Fruit fly (Drosophila melanogaster) whole organism, prepupa: ENCODE data around the gene SLIRP1.

Experiments used
- Blimp-1 ChIP-seq: fragments of 200-800 bp; sonication (Bioruptor generic); optimal IDR thresholded peaks from 3 replicates; lab custom pipeline; 2017; ENCODE audit warnings: missing biosample characterization, missing genetic modification characterization, mild to moderate bottlenecking, moderate library complexity, missing genetic modification reagents
- CG10631 ChIP-seq: fragments of 200-800 bp; sonication (Bioruptor generic); optimal IDR thresholded peaks from 2 replicates; lab custom pipeline; 2016; ENCODE audit warnings: missing biosample characterization, missing genetic modification characterization
- CG10669 ChIP-seq: fragments of 200-800 bp; sonication (Bioruptor generic); optimal IDR thresholded peaks from 3 replicates; lab custom pipeline; 2018; ENCODE audit warnings: missing biosample characterization, mild to moderate bottlenecking, missing genetic modification characterization, moderate library complexity
- CG11294 ChIP-seq: fragments of 200-800 bp; sonication (Bioruptor generic); IDR thresholded peaks from 2 replicates; pipeline ENCODE4 v1.3.6; 2022; ENCODE audit warnings: missing biosample characterization, missing genetic modification characterization
- CG11762 ChIP-seq: fragments of 200-800 bp; sonication (Bioruptor generic); optimal IDR thresholded peaks from 3 replicates; lab custom pipeline; 2016; ENCODE audit warnings: missing biosample characterization, missing genetic modification characterization; ENCODE audit not compliant: insufficient read depth
- CG15336 ChIP-seq: fragments of 200-800 bp; sonication (Bioruptor generic); IDR thresholded peaks from 2 replicates; pipeline ENCODE4 v1.3.6; 2022; ENCODE audit warnings: missing biosample characterization, missing genetic modification characterization
- CG1621 ChIP-seq: fragments of 200-800 bp; sonication (Bioruptor generic); optimal IDR thresholded peaks from 3 replicates; lab custom pipeline; 2018; ENCODE audit warnings: missing biosample characterization, mild to moderate bottlenecking, missing genetic modification characterization
- CG16779 ChIP-seq: fragments of 200-800 bp; sonication (Bioruptor generic); optimal IDR thresholded peaks from 3 replicates; lab custom pipeline; 2017; ENCODE audit warnings: missing biosample characterization, mild to moderate bottlenecking, missing genetic modification characterization
- CG3032 ChIP-seq: fragments of 200-800 bp; optimal IDR thresholded peaks from 2 replicates; lab custom pipeline; 2019; ENCODE audit warnings: missing biosample characterization, mild to moderate bottlenecking, missing genetic modification characterization, moderate library complexity
- CG31627 ChIP-seq: fragments of 200-800 bp; sonication (Bioruptor generic); optimal IDR thresholded peaks from 3 replicates; lab custom pipeline; 2016; ENCODE audit warnings: missing biosample characterization, missing genetic modification characterization
- CG32006 ChIP-seq: fragments of 200-800 bp; sonication (Bioruptor generic); optimal IDR thresholded peaks from 3 replicates; lab custom pipeline; 2017; ENCODE audit warnings: missing biosample characterization, mild to moderate bottlenecking, missing genetic modification characterization
- CG3919 ChIP-seq: fragments of 200-800 bp; sonication (Bioruptor generic); optimal IDR thresholded peaks from 3 replicates; lab custom pipeline; 2016; ENCODE audit warnings: missing biosample characterization, missing genetic modification characterization
- CG4318 ChIP-seq: fragments of 200-800 bp; sonication (Bioruptor generic); optimal IDR thresholded peaks from 3 replicates; lab custom pipeline; 2017; ENCODE audit warnings: missing biosample characterization, mild to moderate bottlenecking, missing genetic modification characterization
- CG6163 ChIP-seq: fragments of 200-800 bp; sonication (Bioruptor generic); IDR thresholded peaks from 3 replicates; pipeline ENCODE4 v1.3.6; 2022; ENCODE audit warnings: missing biosample characterization, missing genetic modification characterization
- CG6276 ChIP-seq: fragments of 200-800 bp; sonication (Bioruptor generic); optimal IDR thresholded peaks from 2 replicates; lab custom pipeline; 2017; ENCODE audit warnings: missing biosample characterization, mild to moderate bottlenecking, missing genetic modification characterization
- CG6792 ChIP-seq: fragments of 200-800 bp; sonication (Bioruptor generic); optimal IDR thresholded peaks from 3 replicates; lab custom pipeline; 2016; ENCODE audit warnings: missing biosample characterization, missing genetic modification characterization
- CG6808 ChIP-seq: fragments of 200-800 bp; sonication (Bioruptor generic); optimal IDR thresholded peaks from 3 replicates; lab custom pipeline; 2017; ENCODE audit warnings: missing biosample characterization, missing genetic modification characterization, mild to moderate bottlenecking, moderate library complexity, missing genetic modification reagents
- CG6854 ChIP-seq: fragments of 200-800 bp; sonication (Bioruptor generic); optimal IDR thresholded peaks from 2 replicates; lab custom pipeline; 2017; ENCODE audit warnings: missing biosample characterization, mild to moderate bottlenecking, missing genetic modification characterization
- CG7368 ChIP-seq: fragments of 200-800 bp; sonication (Bioruptor generic); optimal IDR thresholded peaks from 3 replicates; lab custom pipeline; 2016; ENCODE audit warnings: missing biosample characterization, missing genetic modification characterization
- CG8119 ChIP-seq: fragments of 200-800 bp; sonication (Bioruptor generic); IDR thresholded peaks from 3 replicates; pipeline ENCODE4 v1.3.6; 2022; ENCODE audit warnings: missing biosample characterization, missing genetic modification characterization
- CG8319 ChIP-seq: fragments of 200-800 bp; sonication (Bioruptor generic); optimal IDR thresholded peaks from 3 replicates; lab custom pipeline; 2016; ENCODE audit warnings: missing biosample characterization, missing genetic modification characterization
- CG8632 ChIP-seq: fragments of 200-800 bp; sonication (Bioruptor generic); optimal IDR thresholded peaks from 3 replicates; lab custom pipeline; 2016; ENCODE audit warnings: missing biosample characterization, missing genetic modification characterization
- CG9139 ChIP-seq: fragments of 200-800 bp; sonication (Bioruptor generic); optimal IDR thresholded peaks from 3 replicates; lab custom pipeline; 2017; ENCODE audit warnings: missing biosample characterization, mild to moderate bottlenecking, missing genetic modification characterization
- Eip75B ChIP-seq: fragments of 200-800 bp; sonication (Bioruptor generic); optimal IDR thresholded peaks from 3 replicates; lab custom pipeline; 2016; ENCODE audit warnings: missing biosample characterization, missing genetic modification characterization
- Eip78C ChIP-seq: fragments of 200-800 bp; sonication (Bioruptor generic); peaks from one replicate; lab custom pipeline; 2016; ENCODE audit warnings: missing biosample characterization, missing genetic modification characterization
- Eip93F ChIP-seq: fragments of 200-800 bp; sonication (Bioruptor generic); optimal IDR thresholded peaks from 2 replicates; lab custom pipeline; 2016; ENCODE audit warnings: missing biosample characterization, mild to moderate bottlenecking, missing genetic modification characterization
- Ets21C ChIP-seq: fragments of 200-800 bp; sonication (Bioruptor generic); optimal IDR thresholded peaks from 3 replicates; lab custom pipeline; 2016; ENCODE audit warnings: missing biosample characterization, missing genetic modification characterization
- Ets96B ChIP-seq: fragments of 200-800 bp; optimal IDR thresholded peaks from 2 replicates; lab custom pipeline; 2019; ENCODE audit warnings: missing biosample characterization, mild to moderate bottlenecking, missing genetic modification characterization, moderate library complexity
- Hr38 ChIP-seq: sonication (Bioruptor generic); optimal IDR thresholded peaks from 2 replicates; lab custom pipeline; 2016; ENCODE audit warnings: missing biosample characterization, missing genetic modification characterization
- Hr4 ChIP-seq: fragments of 200-800 bp; sonication (Bioruptor generic); optimal IDR thresholded peaks from 3 replicates; lab custom pipeline; 2016; ENCODE audit warnings: missing biosample characterization, missing genetic modification characterization
- Lpt ChIP-seq: fragments of 200-800 bp; sonication (Bioruptor generic); optimal IDR thresholded peaks from 3 replicates; lab custom pipeline; 2016; ENCODE audit warnings: missing biosample characterization, missing genetic modification characterization
- Met ChIP-seq: fragments of 200-800 bp; sonication (Bioruptor generic); optimal IDR thresholded peaks from 3 replicates; lab custom pipeline; 2016; ENCODE audit warnings: missing biosample characterization, missing genetic modification characterization
- OdsH ChIP-seq: fragments of 200-800 bp; sonication (Bioruptor generic); optimal IDR thresholded peaks from 3 replicates; lab custom pipeline; 2016; ENCODE audit warnings: missing biosample characterization, missing genetic modification characterization
- Sox102F ChIP-seq: fragments of 200-800 bp; sonication (Bioruptor generic); optimal IDR thresholded peaks from 2 replicates; lab custom pipeline; 2016; ENCODE audit warnings: missing biosample characterization, mild to moderate bottlenecking, missing genetic modification characterization
- Sox14 ChIP-seq: fragments of 200-800 bp; sonication (Bioruptor generic); optimal IDR thresholded peaks from 3 replicates; lab custom pipeline; 2016; ENCODE audit warnings: missing biosample characterization, missing genetic modification characterization
- Sox15 ChIP-seq: fragments of 200-800 bp; sonication (Bioruptor generic); optimal IDR thresholded peaks from 3 replicates; lab custom pipeline; 2016; ENCODE audit warnings: missing biosample characterization, missing genetic modification characterization
- achi ChIP-seq: fragments of 200-800 bp; sonication (Bioruptor generic); optimal IDR thresholded peaks from 3 replicates; lab custom pipeline; 2016; ENCODE audit warnings: missing biosample characterization, missing genetic modification characterization
- acj6 ChIP-seq: fragments of 200-800 bp; sonication (Bioruptor generic); optimal IDR thresholded peaks from 3 replicates; lab custom pipeline; 2016; ENCODE audit warnings: missing biosample characterization, missing genetic modification characterization
- cyc ChIP-seq: fragments of 200-800 bp; sonication (Bioruptor generic); optimal IDR thresholded peaks from 3 replicates; lab custom pipeline; 2016; ENCODE audit warnings: missing biosample characterization, missing genetic modification characterization
- dac ChIP-seq: fragments of 200-800 bp; sonication (Bioruptor generic); optimal IDR thresholded peaks from 2 replicates; lab custom pipeline; 2017; ENCODE audit warnings: missing biosample characterization, mild to moderate bottlenecking, missing genetic modification characterization
- dsx ChIP-seq: fragments of 200-800 bp; optimal IDR thresholded peaks from 3 replicates; lab custom pipeline; 2019; ENCODE audit warnings: missing biosample characterization, mild to moderate bottlenecking, missing genetic modification characterization, moderate library complexity; ENCODE audit not compliant: poor library complexity, severe bottlenecking
- eg ChIP-seq: fragments of 200-800 bp; sonication (Bioruptor generic); IDR thresholded peaks from 3 replicates; pipeline ENCODE4 v1.3.6; 2022; ENCODE audit warnings: missing biosample characterization, missing genetic modification characterization
- fd59A ChIP-seq: fragments of 200-800 bp; sonication (Bioruptor generic); optimal IDR thresholded peaks from 2 replicates; lab custom pipeline; 2017; ENCODE audit warnings: missing biosample characterization, mild to moderate bottlenecking, missing genetic modification characterization, missing genetic modification reagents
- fd85E ChIP-seq: fragments of 200-800 bp; sonication (Bioruptor generic); optimal IDR thresholded peaks from 3 replicates; lab custom pipeline; 2016; ENCODE audit warnings: missing biosample characterization, missing genetic modification characterization
- fkh ChIP-seq: fragments of 200-800 bp; sonication (Bioruptor generic); optimal IDR thresholded peaks from 3 replicates; lab custom pipeline; 2017; ENCODE audit warnings: missing biosample characterization, mild to moderate bottlenecking, missing genetic modification characterization, moderate library complexity
- lz ChIP-seq: fragments of 200-800 bp; sonication (Bioruptor generic); optimal IDR thresholded peaks from 3 replicates; lab custom pipeline; 2016; ENCODE audit warnings: missing biosample characterization, missing genetic modification characterization
- net ChIP-seq: fragments of 200-800 bp; sonication (Bioruptor generic); optimal IDR thresholded peaks from 3 replicates; lab custom pipeline; 2016; ENCODE audit warnings: missing biosample characterization, missing genetic modification characterization
- pdm3 ChIP-seq: fragments of 200-800 bp; sonication (Bioruptor generic); optimal IDR thresholded peaks from 3 replicates; lab custom pipeline; 2016; ENCODE audit warnings: missing biosample characterization, missing genetic modification characterization
- spab ChIP-seq: fragments of 200-800 bp; sonication (Bioruptor generic); optimal IDR thresholded peaks from 2 replicates; lab custom pipeline; 2017; ENCODE audit warnings: missing biosample characterization, mild to moderate bottlenecking, missing genetic modification characterization, missing genetic modification reagents
- ss ChIP-seq, 2 experiments: fragments of 200-800 bp; sonication (Bioruptor generic); optimal IDR thresholded peaks; 2 replicates in 1 of 2; 3 replicates in 1 of 2; lab custom pipeline; 2017 to 2018; ENCODE audit warnings: mild to moderate bottlenecking in 2 of 2, missing biosample characterization in 2 of 2, missing genetic modification characterization in 2 of 2, moderate library complexity in 1 of 2
- svp ChIP-seq: fragments of 200-800 bp; sonication (Bioruptor generic); peaks from one replicate; lab custom pipeline; 2016; ENCODE audit warnings: missing biosample characterization, missing genetic modification characterization
- topi ChIP-seq: fragments of 200-800 bp; sonication (Bioruptor generic); optimal IDR thresholded peaks from 3 replicates; lab custom pipeline; 2016; ENCODE audit warnings: missing biosample characterization, missing genetic modification characterization
- vri ChIP-seq: fragments of 200-800 bp; sonication (Bioruptor generic); optimal IDR thresholded peaks from 3 replicates; lab custom pipeline; 2016; ENCODE audit warnings: missing biosample characterization, mild to moderate bottlenecking, missing genetic modification characterization

SLIRP1 gene

dm6 chrX:21362878-21363277, 43.8 kb upstream of the SLIRP1 start, which contains the start of the genes bbx and waw:
Gene bbx, plus strand, starts transcription at chrX:21363028.
Gene waw, plus strand, starts transcription at chrX:21363028.
- TF ChIP-seq CG11294 (GFP tag; lab: Robert Waterston, UW) (no peak), CG8319 (no peak), eg (GFP tag; lab: Robert Waterston, UW) (no peak), CG15336 (no peak), CG1621 (tag; lab: Kevin White, UChicago) (no peak), Blimp-1 (GFP tag; lab: Kevin White, UChicago) (no peak), CG10669 (GFP tag; lab: Kevin White, UChicago) (no peak), lz (GFP tag; lab: Kevin White, UChicago) (no peak), dsx (GFP tag; lab: Kevin White, UChicago) (peak; percentile 12), Lpt (GFP tag; lab: Kevin White, UChicago) (no peak), CG6276 (no peak), Sox15 (GFP tag; lab: Kevin White, UChicago) (no peak), pdm3 (GFP tag; lab: Kevin White, UChicago) (no peak), achi (no peak), Hr4 (GFP tag; lab: Kevin White, UChicago) (no peak), Sox102F (GFP tag; lab: Kevin White, UChicago) (no peak), ss (GFP tag; optimal IDR thresholded peaks at IDR 0.05; lab: Kevin White, UChicago) (peak in 1 of 2 experiments; percentile 25), CG31627 (GFP tag; lab: Kevin White, UChicago) (no peak), CG8632 (GFP tag; lab: Kevin White, UChicago) (no peak), Hr38 (no peak), net (GFP tag; lab: Kevin White, UChicago) (no peak), CG6792 (no peak), CG6808 (GFP tag; lab: Kevin White, UChicago) (peak; percentile 22), CG11762 (GFP tag; lab: Kevin White, UChicago) (no peak), acj6 (no peak), dac (GFP tag; lab: Kevin White, UChicago) (no peak), topi (GFP tag; lab: Kevin White, UChicago) (peak; percentile 19), CG7368 (GFP tag; lab: Kevin White, UChicago) (no peak), svp (GFP tag; lab: Kevin White, UChicago) (peak; percentile 36), Met (GFP tag; lab: Kevin White, UChicago) (no peak), vri (GFP tag; lab: Kevin White, UChicago) (peak; percentile 99), fd85E (GFP tag; lab: Kevin White, UChicago) (no peak), CG9139 (GFP tag; lab: Kevin White, UChicago) (no peak), Eip75B (peak; percentile 17), spab (no peak), CG16779 (no peak), Sox14 (GFP tag; lab: Kevin White, UChicago) (peak; percentile 4), OdsH (no peak), Eip93F (GFP tag; lab: Kevin White, UChicago) (no peak), CG3919 (GFP tag; lab: Kevin White, UChicago) (no peak), cyc (GFP tag; lab: Kevin White, UChicago) (no peak), CG4318 (GFP tag; lab: Kevin White, UChicago) (no peak), CG8119 (GFP tag; lab: Robert Waterston, UW) (no peak), CG32006 (GFP tag; lab: Kevin White, UChicago) (no peak), Ets21C (GFP tag; lab: Kevin White, UChicago) (no peak), fkh (GFP tag; lab: Kevin White, UChicago) (peak; percentile 98), CG6163 (GFP tag; lab: Robert Waterston, UW) (no peak), CG6854 (GFP tag; lab: Kevin White, UChicago) (no peak), fd59A (GFP tag; lab: Kevin White, UChicago) (no peak), Eip78C (GFP tag; lab: Kevin White, UChicago) (peak; percentile 71), CG3032 (tag; lab: Kevin White, UChicago) (peak; percentile 19), Ets96B (tag; lab: Kevin White, UChicago) (no peak), CG10631 (GFP tag; lab: Kevin White, UChicago) (no peak)
